Worm (Caenorhabditis elegans): Measurements from ENCODE around the gene twk-36.

DNA sequence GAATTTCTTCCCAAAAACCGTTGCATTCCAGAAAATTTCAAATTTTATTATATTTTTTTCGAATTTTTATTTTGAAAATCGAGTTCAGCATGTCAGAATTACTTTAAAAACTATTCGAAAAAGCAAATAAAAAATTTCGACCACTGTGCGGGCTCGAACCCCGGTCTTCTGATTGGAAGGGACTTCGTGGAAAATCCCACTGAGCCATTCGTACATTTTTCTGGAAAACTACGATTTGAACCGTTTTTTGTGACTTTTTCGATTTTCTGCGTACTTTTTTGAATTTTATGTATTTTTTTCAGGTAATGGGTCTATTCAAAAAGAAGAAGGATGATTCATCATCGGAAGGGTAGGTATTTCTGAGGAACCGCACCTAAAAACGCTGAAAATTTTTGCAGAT is 8.7 kb upstream of the twk-36 start, which contains the start of gene pgp-9:
- TF ChIP-seq skn-1 (tag; optimal IDR thresholded peaks at IDR 0.05) = no peak
- no peak for TF ChIP-seq nhr-25 (tag; optimal IDR thresholded peaks at IDR 0.05)
- TF ChIP-seq unc-62 (GFP tag; optimal IDR thresholded peaks at IDR 0.05) = no peak
- no peak for TF ChIP-seq alr-1 (tag; optimal IDR thresholded peaks at IDR 0.05)
- TF ChIP-seq nhr-12 (tag; optimal IDR thresholded peaks at IDR 0.05) = no peak
- no peak for TF ChIP-seq snpc-4 (tag; optimal IDR thresholded peaks at IDR 0.05)
- no peak for TF ChIP-seq peb-1 (tag; optimal IDR thresholded peaks at IDR 0.05)
- no peak for TF ChIP-seq unc-55 (GFP tag; optimal IDR thresholded peaks at IDR 0.05)
- no peak for TF ChIP-seq lin-39 (tag; optimal IDR thresholded peaks at IDR 0.05)
- TF ChIP-seq fos-1 (tag; optimal IDR thresholded peaks at IDR 0.05) = no peak
- TF ChIP-seq nhr-237 (tag; optimal IDR thresholded peaks at IDR 0.05) = no peak
- no peak for TF ChIP-seq nhr-11 (tag; optimal IDR thresholded peaks at IDR 0.05)
- TF ChIP-seq ztf-11 (tag; optimal IDR thresholded peaks at IDR 0.05) = no peak
